Fruit fly (Drosophila melanogaster) whole organism, embryonic: ENCODE measurements around the gene RabGGTa.

Experiments
- Aef1 ChIP-seq: fragments of 200-800 bp; sonication (Bioruptor generic); IDR thresholded peaks from 3 replicates; pipeline ENCODE4 v1.3.6; 2022; ENCODE audit warnings: missing biosample characterization, missing genetic modification characterization
- Asciz ChIP-seq: fragments of 200-800 bp; sonication (Bioruptor generic); optimal IDR thresholded peaks from 2 replicates; lab custom pipeline; 2017; ENCODE audit warnings: missing biosample characterization, mild to moderate bottlenecking, missing genetic modification characterization, missing genetic modification reagents
- Awh ChIP-seq: fragments of 200-800 bp; sonication (Bioruptor generic); IDR thresholded peaks from 2 replicates; pipeline ENCODE4, ENCODE4 v1.3.6; 2022; ENCODE audit warnings: missing biosample characterization, missing genetic modification characterization
- CG11504 ChIP-seq: fragments of 200-800 bp; sonication (Bioruptor generic); optimal IDR thresholded peaks from 3 replicates; lab custom pipeline; 2019; ENCODE audit warnings: missing biosample characterization, mild to moderate bottlenecking, missing genetic modification characterization, moderate library complexity
- CG12391 ChIP-seq: fragments of 200-800 bp; sonication (Bioruptor generic); optimal IDR thresholded peaks from 3 replicates; lab custom pipeline; 2018; ENCODE audit warnings: missing biosample characterization, mild to moderate bottlenecking, missing genetic modification characterization, moderate library complexity
- CG14710 ChIP-seq: fragments of 200-800 bp; sonication (Bioruptor generic); optimal IDR thresholded peaks from 3 replicates; lab custom pipeline; 2019; ENCODE audit warnings: missing biosample characterization, mild to moderate bottlenecking, missing genetic modification characterization, moderate library complexity
- CG15601 ChIP-seq: fragments of 200-800 bp; sonication (Bioruptor generic); optimal IDR thresholded peaks from 3 replicates; lab custom pipeline; 2019; ENCODE audit warnings: missing biosample characterization, mild to moderate bottlenecking, missing genetic modification characterization, moderate library complexity
- CG15696 ChIP-seq: fragments of 200-800 bp; sonication (Bioruptor generic); optimal IDR thresholded peaks from 2 replicates; lab custom pipeline; 2019; ENCODE audit warnings: missing biosample characterization, mild to moderate bottlenecking, missing genetic modification characterization, moderate library complexity
- CG1603 ChIP-seq: fragments of 200-800 bp; sonication (Bioruptor generic); optimal IDR thresholded peaks from 2 replicates; lab custom pipeline; 2019; ENCODE audit warnings: missing biosample characterization, mild to moderate bottlenecking, missing genetic modification characterization, moderate library complexity
- CG17328 ChIP-seq: fragments of 200-800 bp; sonication (Bioruptor generic); IDR thresholded peaks from 2 replicates; pipeline ENCODE4 v1.3.6; 2022; ENCODE audit warnings: missing biosample characterization, missing genetic modification characterization
- CG17361 ChIP-seq: fragments of 200-800 bp; sonication (Bioruptor generic); IDR thresholded peaks from 3 replicates; pipeline ENCODE4 v1.3.6; 2022; ENCODE audit warnings: missing biosample characterization, missing genetic modification characterization
- CG17385 ChIP-seq: fragments of 200-800 bp; sonication (Bioruptor generic); optimal IDR thresholded peaks from 3 replicates; lab custom pipeline; 2018; ENCODE audit warnings: missing biosample characterization, mild to moderate bottlenecking, missing genetic modification characterization
- CG17829 ChIP-seq: fragments of 200-800 bp; optimal IDR thresholded peaks from 2 replicates; lab custom pipeline; 2019; ENCODE audit warnings: missing biosample characterization, mild to moderate bottlenecking, missing genetic modification characterization, moderate library complexity
- CG18262 ChIP-seq: fragments of 200-800 bp; optimal IDR thresholded peaks from 3 replicates; lab custom pipeline; 2019; ENCODE audit warnings: missing biosample characterization, mild to moderate bottlenecking, missing genetic modification characterization, moderate library complexity
- CG2678 ChIP-seq: fragments of 200-800 bp; sonication (Bioruptor generic); optimal IDR thresholded peaks from 3 replicates; lab custom pipeline; 2019; ENCODE audit warnings: missing biosample characterization, mild to moderate bottlenecking, missing genetic modification characterization, moderate library complexity
- CG33213 ChIP-seq: fragments of 200-800 bp; sonication (Bioruptor generic); optimal IDR thresholded peaks from 3 replicates; lab custom pipeline; 2016; ENCODE audit warnings: missing biosample characterization, missing genetic modification characterization
- CG4707 ChIP-seq: fragments of 200-800 bp; sonication (Bioruptor generic); optimal IDR thresholded peaks from 2 replicates; lab custom pipeline; 2018; ENCODE audit warnings: missing biosample characterization, mild to moderate bottlenecking, missing genetic modification characterization, moderate library complexity
- CG4820 ChIP-seq: fragments of 200-800 bp; sonication (Bioruptor generic); optimal IDR thresholded peaks from 3 replicates; lab custom pipeline; 2016; ENCODE audit warnings: missing biosample characterization, missing genetic modification characterization
- CG6689 ChIP-seq: fragments of 200-800 bp; sonication (Bioruptor generic); IDR thresholded peaks from 2 replicates; pipeline ENCODE4 v1.3.6; 2022; ENCODE audit warnings: missing biosample characterization, missing genetic modification characterization
- CTCF ChIP-seq: fragments of 200-800 bp; sonication (Bioruptor generic); optimal IDR thresholded peaks from 2 replicates; lab custom pipeline; 2017; ENCODE audit warnings: missing biosample characterization, mild to moderate bottlenecking, missing genetic modification characterization, moderate library complexity
- Doc3 ChIP-seq: fragments of 200-800 bp; sonication (Bioruptor generic); IDR thresholded peaks from 3 replicates; pipeline ENCODE4 v1.3.6; 2022; ENCODE audit warnings: missing biosample characterization, missing genetic modification characterization; ENCODE audit not compliant: partially characterized antibody
- Gsc ChIP-seq: fragments of 200-800 bp; sonication (Bioruptor generic); IDR thresholded peaks from 2 replicates; pipeline ENCODE4 v1.3.6; 2022; ENCODE audit warnings: missing biosample characterization, missing genetic modification characterization
- HLH3B ChIP-seq: fragments of 200-800 bp; sonication (Bioruptor generic); IDR thresholded peaks from 2 replicates; pipeline ENCODE4 v1.3.6; 2022; ENCODE audit warnings: missing biosample characterization, missing genetic modification characterization
- Hmr ChIP-seq: fragments of 200-800 bp; sonication (Bioruptor generic); optimal IDR thresholded peaks from 3 replicates; lab custom pipeline; 2017; ENCODE audit warnings: mild to moderate bottlenecking, missing biosample characterization, missing genetic modification reagents, missing genetic modification characterization
- Ptx1 ChIP-seq: fragments of 200-800 bp; sonication (Bioruptor generic); IDR thresholded peaks from 2 replicates; pipeline ENCODE4 v1.3.6; 2022; ENCODE audit warnings: missing biosample characterization, missing genetic modification characterization
- Ssrp ChIP-seq: fragments of 200-800 bp; sonication (Bioruptor generic); optimal IDR thresholded peaks from 2 replicates; lab custom pipeline; 2018; ENCODE audit warnings: missing biosample characterization, mild to moderate bottlenecking, missing genetic modification characterization, moderate library complexity
- ara ChIP-seq: fragments of 200-800 bp; sonication (Bioruptor generic); IDR thresholded peaks from 2 replicates; pipeline ENCODE4 v1.3.6; 2022; ENCODE audit warnings: missing biosample characterization, missing genetic modification characterization
- chinmo ChIP-seq: fragments of 200-800 bp; sonication (Bioruptor generic); IDR thresholded peaks from 4 replicates; pipeline ENCODE4 v1.3.6; 2022; ENCODE audit warnings: missing biosample characterization, missing genetic modification characterization; ENCODE audit not compliant: partially characterized antibody
- dysf ChIP-seq: fragments of 200-800 bp; sonication (Bioruptor generic); IDR thresholded peaks from 3 replicates; pipeline ENCODE4 v1.3.6; 2022; ENCODE audit warnings: missing biosample characterization, missing genetic modification characterization
- eve ChIP-seq, 2 experiments: fragments of >200 bp; optimal IDR thresholded peaks; 2 replicates each; lab custom pipeline; 2017; ENCODE audit warnings: missing biosample characterization in 2 of 2, missing genetic modification characterization in 2 of 2
- ewg ChIP-seq: fragments of 200-800 bp; sonication (Bioruptor generic); optimal IDR thresholded peaks from 3 replicates; lab custom pipeline; 2017; ENCODE audit warnings: mild to moderate bottlenecking, missing biosample characterization, missing genetic modification reagents, missing genetic modification characterization
- fd96Cb ChIP-seq: fragments of 200-800 bp; sonication (Bioruptor generic); optimal IDR thresholded peaks from 2 replicates; lab custom pipeline; 2018; ENCODE audit warnings: missing biosample characterization, mild to moderate bottlenecking, missing genetic modification characterization, moderate library complexity
- pan ChIP-seq, 4 experiments: fragments of >200 bp in 3 of 4; fragments of 200-800 bp in 1 of 4; sonication (Bioruptor generic) in 1 of 4; optimal IDR thresholded peaks in 3 of 4; IDR thresholded peaks in 1 of 4; 2 replicates each; pipeline versions ENCODE4 v1.3.6 to Lab custom; 2017 to 2022; ENCODE audit warnings: missing biosample characterization in 2 of 4, missing genetic modification characterization in 2 of 4, mixed read lengths in 1 of 4
- pfk ChIP-seq: fragments of 200-800 bp; sonication (Bioruptor generic); optimal IDR thresholded peaks from 2 replicates; lab custom pipeline; 2018; ENCODE audit warnings: missing biosample characterization, mild to moderate bottlenecking, missing genetic modification characterization, moderate library complexity
- pum ChIP-seq: fragments of 200-800 bp; sonication (Bioruptor generic); optimal IDR thresholded peaks from 2 replicates; lab custom pipeline; 2016; ENCODE audit warnings: missing biosample characterization, missing genetic modification characterization
- row ChIP-seq: fragments of 200-800 bp; sonication (Bioruptor generic); IDR thresholded peaks from 3 replicates; pipeline ENCODE4 v1.3.6; 2022; ENCODE audit warnings: missing biosample characterization, missing genetic modification characterization
- stwl ChIP-seq: fragments of 200-800 bp; sonication (Bioruptor generic); optimal IDR thresholded peaks from 3 replicates; lab custom pipeline; 2018; ENCODE audit warnings: missing biosample characterization, mild to moderate bottlenecking, missing genetic modification characterization, moderate library complexity
- unc-4 ChIP-seq: fragments of 200-800 bp; sonication (Bioruptor generic); IDR thresholded peaks from 2 replicates; pipeline ENCODE4 v1.3.6; 2022; ENCODE audit warnings: missing biosample characterization, missing genetic modification characterization; ENCODE audit not compliant: partially characterized antibody

RabGGTa gene

DNA sequence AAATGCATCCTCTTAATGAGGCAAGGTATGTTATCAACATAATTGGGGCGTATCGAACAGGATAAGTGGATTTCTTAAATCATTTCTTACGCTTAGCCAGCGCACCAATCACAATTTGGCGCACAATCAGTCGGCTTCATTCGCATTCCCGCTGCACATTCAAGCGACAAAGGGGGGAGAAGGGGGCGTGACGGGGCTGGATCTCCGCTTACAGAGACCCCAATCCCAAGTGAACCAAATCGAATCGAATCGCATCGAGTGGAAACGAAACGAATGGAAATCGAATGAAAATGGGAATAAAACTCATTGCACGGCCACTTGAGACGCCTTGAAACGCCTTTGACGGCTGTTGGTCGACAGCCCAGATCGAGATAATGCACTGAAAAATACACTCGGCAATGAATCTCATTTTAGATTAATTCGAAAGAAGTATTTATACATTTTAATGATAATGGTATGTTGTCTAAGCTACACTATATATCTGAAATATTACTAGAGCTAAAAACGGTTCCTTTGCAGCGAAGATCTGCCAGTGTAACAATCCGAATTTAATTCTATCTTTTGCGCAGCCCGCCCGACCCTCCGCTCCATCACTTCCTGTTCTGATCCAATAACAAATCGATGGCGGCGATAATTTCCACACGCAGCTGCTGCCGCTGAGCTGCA, 32.6 kb upstream of the RabGGTa start (continued):
- peak; percentile 22 for TF ChIP-seq CG17385 (GFP tag; lab: Kevin White, UChicago)
- TF ChIP-seq CG18262 (tag; lab: Kevin White, UChicago) = peak; percentile 42
- peak; percentile 31 for TF ChIP-seq ewg (GFP tag; lab: Kevin White, UChicago)
- TF ChIP-seq CG4707 (GFP tag; lab: Kevin White, UChicago) = no peak
- TF ChIP-seq Awh (GFP tag; lab: Robert Waterston, UW) = peak; percentile 48; the same call in 1 of the 2 replicates
- TF ChIP-seq Ssrp (tag; lab: Kevin White, UChicago) = peak; percentile 18
- TF ChIP-seq pfk (GFP tag; lab: Kevin White, UChicago) = peak; percentile 42
- peak; percentile 59 for TF ChIP-seq ara (GFP tag; lab: Robert Waterston, UW)
- TF ChIP-seq CG17361 = 0 out of 3 replicates have a peak, but pooled peaks have one; percentile 8
- peak; percentile 8 for TF ChIP-seq CG4820 (GFP tag; lab: Kevin White, UChicago)
- no peak for TF ChIP-seq unc-4 (GFP tag; lab: Robert Waterston, UW)
- TF ChIP-seq CG17829 (tag; lab: Kevin White, UChicago) = peak; percentile 42
- TF ChIP-seq eve (GFP tag; optimal IDR thresholded peaks at IDR 0.05; lab: Kevin White, UChicago) = no peak
- peak; percentile 31 for TF ChIP-seq CG11504 (tag; lab: Kevin White, UChicago)
- 0 out of 2 replicates have a peak, but pooled peaks have one; percentile 12 for TF ChIP-seq HLH3B (GFP tag; lab: Robert Waterston, UW)
- TF ChIP-seq stwl (tag; lab: Kevin White, UChicago) = no peak
- peak; percentile 44 for TF ChIP-seq CG1603
- peak; percentile 19 for TF ChIP-seq CG14710 (tag; lab: Kevin White, UChicago)
- peak; percentile 56; the same call in 2 of the 3 replicates for TF ChIP-seq row
- TF ChIP-seq fd96Cb (tag; lab: Kevin White, UChicago) = peak; percentile 10
- no peak for TF ChIP-seq Aef1 (GFP tag; lab: Robert Waterston, UW)
- TF ChIP-seq CTCF (GFP tag; lab: Kevin White, UChicago) = no peak
- TF ChIP-seq CG33213 (GFP tag; lab: Kevin White, UChicago) = no peak
- TF ChIP-seq CG12391 = peak; percentile 4
- TF ChIP-seq Doc3 (GFP tag; lab: Robert Waterston, UW) = no peak
- no peak for TF ChIP-seq Hmr (GFP tag; lab: Kevin White, UChicago)
- peak; percentile 11 for TF ChIP-seq CG2678 (tag; lab: Kevin White, UChicago)
- no peak for TF ChIP-seq CG15696 (tag; lab: Kevin White, UChicago)
- no peak for TF ChIP-seq Gsc (GFP tag; lab: Robert Waterston, UW)
- TF ChIP-seq pum (GFP tag; lab: Kevin White, UChicago) = no peak
- no peak for TF ChIP-seq Asciz (GFP tag; lab: Kevin White, UChicago)
- 0 out of 3 replicates have a peak, but pooled peaks have one; percentile 10 for TF ChIP-seq dysf (GFP tag; lab: Robert Waterston, UW)
- 0 out of 2 replicates have a peak, but pooled peaks have one; percentile 27 for TF ChIP-seq Ptx1 (GFP tag; lab: Robert Waterston, UW)
- TF ChIP-seq CG15601 (tag; lab: Kevin White, UChicago) = no peak
- no peak for TF ChIP-seq chinmo
- 0 out of 2 replicates have a peak, but pooled peaks have one; percentile 7 for TF ChIP-seq CG17328 (GFP tag; lab: Robert Waterston, UW)
- TF ChIP-seq CG6689 (GFP tag; lab: Robert Waterston, UW) = 0 out of 2 replicates have a peak, but pooled peaks have one; percentile 29
- TF ChIP-seq pan (optimal IDR thresholded peaks at IDR 0.05; lab: Kevin White, UChicago) = no peak
- TF ChIP-seq pan (GFP tag; optimal IDR thresholded peaks at IDR 0.05 in 1 of 2, IDR thresholded peaks at IDR 0.05 in 1 of 2) = peak in 1 of 2 experiments; percentile 39
